Fruit fly (Drosophila melanogaster) S2 (cell line): ENCODE data around the gene Cpn.

ENCODE experiments used
- CG8478 ChIP-seq: fragments of >200 bp; optimal IDR thresholded peaks from 2 replicates; lab custom pipeline; 2018
- CTCF ChIP-seq, 2 experiments: fragments of >200 bp; optimal IDR thresholded peaks; 2 replicates each; lab custom pipeline; 2018

- no peak for TF ChIP-seq CG8478
- TF ChIP-seq CTCF (optimal IDR thresholded peaks at IDR 0.05; lab: Kevin White, UChicago) = no peak
Observed at dm6 chr3R:12166086-12166485, at the start of gene Cpn.
